Worm (Caenorhabditis elegans) whole organism, late embryonic: Measurements from ENCODE around the gene ctps-1.

Experiments
- C38D4.7 ChIP-seq: fragments of 200-800 bp; sonication (Bioruptor generic); optimal IDR thresholded peaks from 2 replicates; lab custom pipeline; 2018; ENCODE audit warnings: mild to moderate bottlenecking, missing genetic modification characterization, moderate library complexity, missing compliant biosample characterization
- F13H6.1 ChIP-seq: sonication (generic microtip); optimal IDR thresholded peaks from 2 replicates; lab custom pipeline; 2016; ENCODE audit warnings: missing genetic modification characterization, missing compliant biosample characterization
- K02D7.2 ChIP-seq: sonication (generic microtip); optimal IDR thresholded peaks from 2 replicates; lab custom pipeline; 2017; ENCODE audit warnings: mild to moderate bottlenecking, missing genetic modification characterization, missing compliant biosample characterization
- T23F11.4 ChIP-seq: fragments of 200-800 bp; sonication (Bioruptor generic); optimal IDR thresholded peaks from 2 replicates; lab custom pipeline; 2018; ENCODE audit warnings: mild to moderate bottlenecking, missing genetic modification characterization, missing compliant biosample characterization
- Y22D7AL.16 ChIP-seq: sonication (generic microtip); optimal IDR thresholded peaks from 2 replicates; lab custom pipeline; 2016; ENCODE audit warnings: missing genetic modification characterization, missing compliant biosample characterization
- ahr-1 ChIP-seq: sonication (generic microtip); optimal IDR thresholded peaks from 2 replicates; lab custom pipeline; 2016; ENCODE audit warnings: missing genetic modification characterization, missing compliant biosample characterization
- ama-1 ChIP-seq: fragments of 150-350 bp; optimal IDR thresholded peaks from 2 replicates; lab custom pipeline; 2014
- ceh-14 ChIP-seq: sonication (generic microtip); optimal IDR thresholded peaks from 2 replicates; lab custom pipeline; 2016; ENCODE audit warnings: missing genotype, missing genetic modification characterization, missing compliant biosample characterization
- ceh-18 ChIP-seq: sonication (generic microtip); optimal IDR thresholded peaks from 2 replicates; lab custom pipeline; 2016; ENCODE audit warnings: missing genetic modification characterization, missing compliant biosample characterization
- ceh-2 ChIP-seq: sonication (generic microtip); optimal IDR thresholded peaks from 2 replicates; lab custom pipeline; 2016; ENCODE audit warnings: missing genotype, missing genetic modification characterization, missing compliant biosample characterization
- ceh-24 ChIP-seq: sonication (generic microtip); optimal IDR thresholded peaks from 2 replicates; lab custom pipeline; 2016; ENCODE audit warnings: mild to moderate bottlenecking, missing genetic modification characterization, missing compliant biosample characterization
- ceh-31 ChIP-seq: sonication (generic microtip); optimal IDR thresholded peaks from 2 replicates; lab custom pipeline; 2016; ENCODE audit warnings: missing genetic modification characterization, missing compliant biosample characterization
- ceh-34 ChIP-seq: sonication (generic microtip); optimal IDR thresholded peaks from 2 replicates; lab custom pipeline; 2016; ENCODE audit warnings: mild to moderate bottlenecking, missing genetic modification characterization, missing compliant biosample characterization
- ceh-45 ChIP-seq: fragments of 200-800 bp; sonication (Bioruptor generic); IDR thresholded peaks from 2 replicates; pipeline ENCODE4 v1.3.6; 2022; ENCODE audit warnings: missing genetic modification reagents, missing genetic modification characterization, missing compliant biosample characterization
- ceh-6 ChIP-seq: fragments of 200-800 bp; sonication (Bioruptor generic); optimal IDR thresholded peaks from 2 replicates; lab custom pipeline; 2018; ENCODE audit warnings: mild to moderate bottlenecking, missing genetic modification characterization, missing compliant biosample characterization
- elt-2 ChIP-seq: sonication (generic microtip); optimal IDR thresholded peaks from 2 replicates; lab custom pipeline; 2016; ENCODE audit warnings: missing genetic modification reagents, missing genetic modification characterization, missing compliant biosample characterization
- ets-4 ChIP-seq: sonication (generic microtip); optimal IDR thresholded peaks from 2 replicates; lab custom pipeline; 2016; ENCODE audit warnings: missing genetic modification characterization, missing compliant biosample characterization
- fax-1 ChIP-seq: sonication (generic microtip); optimal IDR thresholded peaks from 2 replicates; lab custom pipeline; 2016; ENCODE audit warnings: missing genotype, missing genetic modification characterization, missing compliant biosample characterization
- fkh-10 ChIP-seq: fragments of 150-350 bp; optimal IDR thresholded peaks from 2 replicates; lab custom pipeline; 2014; ENCODE audit warnings: missing biosample characterization, missing genetic modification reagents, missing genetic modification characterization
- fkh-6 ChIP-seq: sonication (generic microtip); optimal IDR thresholded peaks from 2 replicates; lab custom pipeline; 2016; ENCODE audit warnings: missing genetic modification characterization, missing compliant biosample characterization
- gmeb-2 ChIP-seq: sonication (generic microtip); optimal IDR thresholded peaks from 2 replicates; lab custom pipeline; 2016; ENCODE audit warnings: missing genetic modification characterization, inconsistent platforms, missing compliant biosample characterization
- hlh-15 ChIP-seq: sonication (generic microtip); optimal IDR thresholded peaks from 2 replicates; lab custom pipeline; 2016; ENCODE audit warnings: missing genetic modification characterization, missing compliant biosample characterization
- lin-11 ChIP-seq: fragments of 200-800 bp; sonication (Bioruptor generic); optimal IDR thresholded peaks from 2 replicates; lab custom pipeline; 2018; ENCODE audit warnings: mild to moderate bottlenecking, missing genetic modification characterization, missing compliant biosample characterization
- madf-2 ChIP-seq: sonication (generic microtip); optimal IDR thresholded peaks from 2 replicates; lab custom pipeline; 2017; ENCODE audit warnings: missing genetic modification characterization, missing compliant biosample characterization
- mec-3 ChIP-seq: sonication (generic microtip); optimal IDR thresholded peaks from 2 replicates; lab custom pipeline; 2016; ENCODE audit warnings: borderline replicate concordance, missing genetic modification characterization, missing compliant biosample characterization
- nhr-11 ChIP-seq: fragments of 150-350 bp; optimal IDR thresholded peaks from 2 replicates; lab custom pipeline; 2014; ENCODE audit warnings: missing biosample characterization, missing genetic modification characterization
- nhr-232 ChIP-seq: sonication (generic microtip); optimal IDR thresholded peaks from 2 replicates; lab custom pipeline; 2016; ENCODE audit warnings: missing genetic modification characterization, missing compliant biosample characterization
- npax-4 ChIP-seq: sonication (generic microtip); optimal IDR thresholded peaks from 2 replicates; lab custom pipeline; 2016; ENCODE audit warnings: missing genetic modification characterization, missing compliant biosample characterization
- odd-2 ChIP-seq: sonication (generic microtip); optimal IDR thresholded peaks from 2 replicates; lab custom pipeline; 2017; ENCODE audit warnings: antibody characterized with exemption, mild to moderate bottlenecking, missing genetic modification characterization, missing compliant biosample characterization
- pag-3 ChIP-seq: sonication (generic microtip); optimal IDR thresholded peaks from 2 replicates; lab custom pipeline; 2016; ENCODE audit warnings: missing compliant biosample characterization, missing genetic modification characterization, borderline replicate concordance
- pat-9 ChIP-seq: fragments of 200-800 bp; sonication (Bioruptor generic); optimal IDR thresholded peaks from 2 replicates; lab custom pipeline; 2018; ENCODE audit warnings: mild to moderate bottlenecking, missing genetic modification characterization, moderate library complexity, missing compliant biosample characterization
- pros-1 ChIP-seq: fragments of 150-350 bp; optimal IDR thresholded peaks from 2 replicates; lab custom pipeline; 2014; ENCODE audit warnings: missing biosample characterization, missing genetic modification reagents, missing genetic modification characterization
- ref-2 ChIP-seq: sonication (generic microtip); optimal IDR thresholded peaks from 2 replicates; lab custom pipeline; 2016; ENCODE audit warnings: missing genetic modification characterization, missing compliant biosample characterization
- rnt-1 ChIP-seq: sonication (generic microtip); optimal IDR thresholded peaks from 2 replicates; lab custom pipeline; 2016; ENCODE audit warnings: missing genetic modification characterization, missing compliant biosample characterization
- sox-2 ChIP-seq: fragments of 200-800 bp; sonication (Bioruptor generic); IDR thresholded peaks from 2 replicates; pipeline ENCODE4 v1.3.6; 2022; ENCODE audit warnings: missing genetic modification reagents, missing genetic modification characterization, missing compliant biosample characterization
- syd-9 ChIP-seq: sonication (generic microtip); optimal IDR thresholded peaks from 2 replicates; lab custom pipeline; 2016; ENCODE audit warnings: mild to moderate bottlenecking, missing genetic modification characterization, moderate library complexity, missing compliant biosample characterization
- tbx-7 ChIP-seq: sonication (generic microtip); optimal IDR thresholded peaks from 2 replicates; lab custom pipeline; 2016; ENCODE audit warnings: missing genotype, missing genetic modification characterization, missing compliant biosample characterization
- unc-3 ChIP-seq, 2 experiments: fragments of 200-800 bp in 1 of 2; sonication (Bioruptor generic) in 1 of 2; sonication (generic microtip) in 1 of 2; conservative IDR thresholded peaks in 1 of 2; optimal IDR thresholded peaks in 1 of 2; 2 replicates each; pipeline versions ENCODE4 v1.3.6 to Lab custom; 2016 to 2022; ENCODE audit warnings: missing compliant biosample characterization in 2 of 2, missing genetic modification characterization in 2 of 2, missing genetic modification reagents in 1 of 2
- unc-42 ChIP-seq: sonication (generic microtip); optimal IDR thresholded peaks from 2 replicates; lab custom pipeline; 2016; ENCODE audit warnings: missing genotype, missing genetic modification characterization, missing compliant biosample characterization
- unc-55 ChIP-seq: sonication (generic microtip); optimal IDR thresholded peaks from 2 replicates; lab custom pipeline; 2017; ENCODE audit warnings: missing biosample characterization, missing genetic modification reagents, missing genetic modification characterization
- zip-5 ChIP-seq: sonication (generic microtip); optimal IDR thresholded peaks from 2 replicates; lab custom pipeline; 2016; ENCODE audit warnings: missing genetic modification characterization, missing compliant biosample characterization

The ctps-1 gene

DNA sequence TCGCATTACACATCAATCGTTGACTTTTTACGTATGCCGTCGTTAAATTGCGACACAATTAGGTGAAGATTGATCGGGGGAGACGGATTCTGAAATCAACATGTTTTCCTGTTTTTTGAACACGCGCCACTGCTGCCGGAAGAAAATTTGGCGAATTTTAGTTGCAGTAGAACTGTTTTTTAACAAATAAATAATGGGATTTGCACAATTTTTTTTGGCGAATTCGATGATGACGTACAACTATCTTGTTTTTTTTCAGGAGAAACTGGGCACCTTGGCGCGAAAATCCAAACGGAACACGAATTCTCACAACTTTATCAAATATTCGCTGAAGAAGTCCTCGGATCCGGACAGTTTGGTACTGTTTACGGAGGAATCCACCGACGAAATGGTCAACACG is 8.7 kb upstream of the ctps-1 start:
- TF ChIP-seq nhr-232 (tag; lab: Kevin White, UChicago) (no peak), C38D4.7 (no peak), tbx-7 (tag; lab: Kevin White, UChicago) (no peak), fkh-6 (no peak), npax-4 (tag; lab: Kevin White, UChicago) (no peak)

DNA sequence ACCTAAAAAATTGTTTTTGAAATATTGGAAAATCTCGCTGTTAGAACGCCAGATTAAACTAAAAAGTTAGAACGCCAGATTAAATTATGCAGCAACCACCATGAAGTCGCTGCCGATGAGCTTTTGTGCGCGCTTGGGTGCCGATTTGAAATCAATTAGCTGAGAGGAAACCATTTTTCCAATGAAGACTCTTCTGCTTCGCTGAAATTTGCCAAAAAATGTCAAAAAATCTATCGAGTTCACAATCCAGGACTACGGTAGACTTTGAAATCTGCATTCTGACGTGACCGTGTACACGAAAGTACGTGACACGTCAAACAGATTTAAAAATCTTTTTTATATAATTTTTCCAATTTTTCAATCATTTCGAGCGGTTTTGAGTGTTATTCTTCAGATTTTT is 5.7 kb upstream of the ctps-1 start, which contains the start of gene immt-2:
Gene immt-2 (plus strand): TSS at position 301 of the 400 bp plus-strand sequence.
- TF ChIP-seq ceh-45 (GFP tag; lab: Robert Waterston, UW), result no peak
- TF ChIP-seq F13H6.1, result no peak
- no peak for TF ChIP-seq pros-1
- no peak for TF ChIP-seq pat-9 (tag; lab: Kevin White, UChicago)
- no peak for TF ChIP-seq ets-4 (tag; lab: Kevin White, UChicago)
- no peak for TF ChIP-seq rnt-1 (tag; lab: Kevin White, UChicago)
- TF ChIP-seq ref-2, result no peak
- no peak for TF ChIP-seq ceh-2 (tag; lab: Kevin White, UChicago)
- TF ChIP-seq ceh-18 (tag; lab: Kevin White, UChicago), result no peak
- no peak for TF ChIP-seq fax-1 (tag; lab: Kevin White, UChicago)

DNA sequence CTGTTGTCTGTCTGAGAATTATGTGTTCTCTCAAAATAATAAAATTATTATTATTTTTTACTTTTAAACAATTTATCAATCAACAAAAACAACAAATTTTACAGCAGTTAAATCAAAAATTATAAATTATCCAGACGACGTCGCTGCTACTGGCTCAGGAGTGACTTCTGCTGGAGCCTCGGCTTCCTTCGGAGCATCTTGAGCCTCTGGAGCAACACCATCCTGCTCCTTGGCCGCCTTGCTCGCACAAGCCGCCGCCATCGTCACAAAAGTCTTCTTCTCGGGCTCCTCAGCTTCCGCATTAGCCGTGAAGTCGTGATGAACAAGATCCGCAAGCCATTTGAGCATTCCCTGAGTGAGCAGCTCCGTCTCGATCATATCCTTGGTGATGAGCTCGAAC is 2.0 kb upstream of the ctps-1 start:
- TF ChIP-seq pros-1, result no peak
- TF ChIP-seq ceh-34 (tag; lab: Kevin White, UChicago), result no peak
- TF ChIP-seq K02D7.2 (tag; lab: Kevin White, UChicago), result no peak
- no peak for TF ChIP-seq ceh-14 (tag; lab: Kevin White, UChicago)
- TF ChIP-seq fkh-10 (GFP tag; lab: Kevin White, UChicago), result no peak
- no peak for TF ChIP-seq Y22D7AL.16 (tag; lab: Kevin White, UChicago)
- TF ChIP-seq mec-3 (tag; lab: Kevin White, UChicago), result no peak
- TF ChIP-seq nhr-11 (tag; lab: Kevin White, UChicago), result no peak
- no peak for TF ChIP-seq hlh-15
- no peak for TF ChIP-seq unc-3 (GFP tag; conservative IDR thresholded peaks at IDR 0.05; lab: Robert Waterston, UW)
- TF ChIP-seq unc-3 (tag; optimal IDR thresholded peaks at IDR 0.05; lab: Kevin White, UChicago), result no peak
- no peak for TF ChIP-seq pag-3 (tag; lab: Kevin White, UChicago)
- no peak for TF ChIP-seq ahr-1 (tag; lab: Kevin White, UChicago)
- TF ChIP-seq ceh-6 (GFP tag; lab: Kevin White, UChicago), result no peak
- no peak for TF ChIP-seq ceh-24 (tag; lab: Kevin White, UChicago)
- TF ChIP-seq gmeb-2 (tag; lab: Kevin White, UChicago), result no peak
- no peak for TF ChIP-seq unc-55 (GFP tag; lab: Kevin White, UChicago)
- TF ChIP-seq ets-4 (tag; lab: Kevin White, UChicago), result no peak
- TF ChIP-seq, all 69 proteins: peak for 0

DNA sequence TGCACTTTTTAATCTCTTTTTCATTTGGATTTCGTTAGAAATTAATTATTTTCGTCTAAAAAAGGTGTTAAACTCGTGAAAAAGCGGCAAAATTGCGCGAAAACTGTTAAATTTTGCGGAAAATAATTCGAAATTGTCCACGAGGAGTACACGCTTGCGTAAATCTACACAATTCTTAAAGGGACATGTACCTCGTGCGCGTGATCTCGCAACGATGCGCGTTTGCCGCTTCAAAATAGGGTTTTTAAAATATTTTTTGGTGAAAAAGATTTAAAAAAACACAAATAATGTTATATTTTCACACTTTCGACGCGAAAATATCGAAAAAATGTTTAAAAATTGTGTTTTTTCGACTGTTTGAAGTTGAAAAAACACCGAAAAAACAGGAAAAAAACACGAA is 1.4 kb upstream of the ctps-1 start:
- TF ChIP-seq ceh-45 (GFP tag; lab: Robert Waterston, UW) (no peak), syd-9 (no peak), ama-1 (no peak), K02D7.2 (tag; lab: Kevin White, UChicago) (no peak), odd-2 (tag; lab: Kevin White, UChicago) (no peak), madf-2 (tag; lab: Kevin White, UChicago) (no peak), rnt-1 (tag; lab: Kevin White, UChicago) (no peak), ceh-31 (tag; lab: Kevin White, UChicago) (no peak), sox-2 (GFP tag; lab: Robert Waterston, UW) (no peak)

- no peak for TF ChIP-seq ets-4 (tag; lab: Kevin White, UChicago)
- TF ChIP-seq hlh-15, result no peak
- TF ChIP-seq unc-3 (GFP tag; conservative IDR thresholded peaks at IDR 0.05; lab: Robert Waterston, UW), result no peak
- TF ChIP-seq unc-3 (tag; optimal IDR thresholded peaks at IDR 0.05; lab: Kevin White, UChicago), result no peak
- no peak for TF ChIP-seq unc-42 (tag; lab: Kevin White, UChicago)
- no peak for TF ChIP-seq lin-11 (tag; lab: Kevin White, UChicago)
- TF ChIP-seq elt-2, result no peak
- TF ChIP-seq ceh-24 (tag; lab: Kevin White, UChicago), result no peak
- no peak for TF ChIP-seq F13H6.1
- TF ChIP-seq T23F11.4 (GFP tag; lab: Kevin White, UChicago), result no peak
- TF ChIP-seq ceh-31 (tag; lab: Kevin White, UChicago), result no peak
- TF ChIP-seq pag-3 (tag; lab: Kevin White, UChicago), result no peak
- no peak for TF ChIP-seq K02D7.2 (tag; lab: Kevin White, UChicago)
- no peak for TF ChIP-seq zip-5 (tag; lab: Kevin White, UChicago)
These were observed 599 bp upstream of the ctps-1 start for ce11 chrV:16794079-16794478.
